Fruit fly (Drosophila melanogaster): ENCODE data around the gene Chc.
A peak's percentile ranks its signal among the peaks of the same experiment; 100 is the strongest.

Gene Chc

dm6 chrX:15785429-15786239 is 49.7 kb downstream of the Chc start, which contains the start of the genes Paf-AHalpha and mRpS30 (continued):
- TF ChIP-seq CG16813 (GFP tag; IDR thresholded peaks at IDR 0.05; ENCODE audit: partially characterized antibody) (no peak), bcd (GFP tag; optimal IDR thresholded peaks at IDR 0.05) (no peak), corto (GFP tag; optimal IDR thresholded peaks at IDR 0.05) (no peak), cwo (GFP tag; optimal IDR thresholded peaks at IDR 0.05) (no peak), vvl (GFP tag; IDR thresholded peaks at IDR 0.05) (peak; percentile 25; the same call in 1 of the 2 replicates), CG1792 (GFP tag; optimal IDR thresholded peaks at IDR 0.05) (no peak), stwl (tag; optimal IDR thresholded peaks at IDR 0.05) (peak; percentile 9), Dbx (GFP tag; IDR thresholded peaks at IDR 0.05) (no peak), bowl (GFP tag; IDR thresholded peaks at IDR 0.05) (no peak), fd96Cb (tag; optimal IDR thresholded peaks at IDR 0.05) (no peak), CG10565 (GFP tag; optimal IDR thresholded peaks at IDR 0.05) (no peak), CG8089 (GFP tag; optimal IDR thresholded peaks at IDR 0.05) (no peak), CG7786 (GFP tag; optimal IDR thresholded peaks at IDR 0.05) (no peak), CG13775 (GFP tag; optimal IDR thresholded peaks at IDR 0.05) (no peak), az2 (GFP tag; optimal IDR thresholded peaks at IDR 0.05) (no peak), cad (GFP tag; optimal IDR thresholded peaks at IDR 0.05) (no peak), hb (GFP tag; IDR thresholded peaks at IDR 0.05; ENCODE audit: partially characterized antibody) (no peak), CG6254 (GFP tag; optimal IDR thresholded peaks at IDR 0.05) (no peak), CG14050 (GFP tag; IDR thresholded peaks at IDR 0.05) (no peak)

dm6 chrX:15783610-15784009 is 51.7 kb downstream of the Chc start, which contains the start of gene Efhc1.1:
Gene Efhc1.1, minus strand, starts transcription at chrX:15783710.
- no peak for TF ChIP-seq yki (optimal IDR thresholded peaks at IDR 0.05)
- TF ChIP-seq chm (GFP tag; IDR thresholded peaks at IDR 0.05), result no peak
- no peak for TF ChIP-seq mam (GFP tag; optimal IDR thresholded peaks at IDR 0.05)
- TF ChIP-seq CG14860 (GFP tag; IDR thresholded peaks at IDR 0.05; ENCODE audit: partially characterized antibody), result no peak

DNA sequence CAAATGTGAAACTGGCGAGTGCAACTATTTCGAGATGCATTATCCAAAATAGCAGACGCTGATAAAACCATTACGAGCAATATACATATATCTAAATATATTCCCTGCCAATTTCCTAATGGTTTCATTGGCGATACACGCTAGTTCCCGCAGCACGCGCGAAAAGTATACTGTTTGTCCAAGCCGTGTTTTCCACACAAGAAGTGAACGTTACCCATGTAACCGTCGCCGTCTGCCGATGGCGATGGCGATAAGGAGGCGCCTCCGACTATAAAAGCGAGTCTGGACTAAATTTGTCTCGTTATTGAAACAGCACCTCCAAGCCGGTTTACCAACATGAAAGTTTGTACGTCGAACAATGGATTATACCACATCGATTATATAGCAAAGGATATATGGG is 56.4 kb downstream of the Chc start, which contains the start of gene CG43673:
Gene CG43673 (plus strand): TSS at position 301 of the 400 bp plus-strand sequence.
- TF ChIP-seq Trl (optimal IDR thresholded peaks at IDR 0.05) (no peak), Trl (GFP tag; optimal IDR thresholded peaks at IDR 0.05) (no peak), CG32767 (GFP tag; IDR thresholded peaks at IDR 0.05) (no peak), Hr51 (GFP tag; optimal IDR thresholded peaks at IDR 0.05) (no peak), Sry-β (GFP tag; optimal IDR thresholded peaks at IDR 0.05) (no peak), Adf1 (GFP tag; IDR thresholded peaks at IDR 0.05) (no peak), MESR4 (GFP tag; optimal IDR thresholded peaks at IDR 0.05) (no peak), Ets97D (GFP tag; optimal IDR thresholded peaks at IDR 0.05) (no peak), seq (GFP tag; IDR thresholded peaks at IDR 0.05) (no peak), Vsx1 (GFP tag; optimal IDR thresholded peaks at IDR 0.05) (no peak), CG18619 (GFP tag; optimal IDR thresholded peaks at IDR 0.05) (no peak), gce (GFP tag; IDR thresholded peaks at IDR 0.05) (no peak), CG15696 (tag; optimal IDR thresholded peaks at IDR 0.05) (no peak)

Data from whole organism, embryonic.